Worm (Caenorhabditis elegans) whole organism, L2 larva: ENCODE data around the gene F31D5.2.
"Not testable (repeated sequence)": the region's sequence is repeated elsewhere in the genome, so short reads cannot be mapped to it uniquely, and the experiment has no call there.

Source experiments
- R02D3.7 ChIP-seq: fragments of 150-350 bp; optimal IDR thresholded peaks from 2 replicates; lab custom pipeline; 2014; ENCODE audit warnings: missing biosample characterization, missing genetic modification characterization
- ZK546.5 ChIP-seq: sonication (generic microtip); optimal IDR thresholded peaks from 2 replicates; lab custom pipeline; 2017; ENCODE audit warnings: missing biosample characterization, missing genetic modification characterization
- ceh-16 ChIP-seq: fragments of 150-350 bp; optimal IDR thresholded peaks from 2 replicates; lab custom pipeline; 2014; ENCODE audit warnings: missing biosample characterization, missing genetic modification characterization
- egl-27 ChIP-seq: sonication (generic microtip); optimal IDR thresholded peaks from 3 replicates; lab custom pipeline; 2017; ENCODE audit warnings: missing biosample characterization, missing genetic modification reagents, missing genetic modification characterization
- fos-1 ChIP-seq: fragments of 150-350 bp; optimal IDR thresholded peaks from 2 replicates; lab custom pipeline; 2014; ENCODE audit warnings: missing biosample characterization, missing genetic modification characterization
- lin-39 ChIP-seq: fragments of 150-350 bp; optimal IDR thresholded peaks from 2 replicates; lab custom pipeline; 2014; ENCODE audit warnings: missing biosample characterization, missing genetic modification reagents, missing genetic modification characterization
- snpc-4 ChIP-seq: fragments of 150-350 bp; optimal IDR thresholded peaks from 2 replicates; lab custom pipeline; 2014; ENCODE audit warnings: missing biosample characterization, missing genetic modification characterization

- TF ChIP-seq R02D3.7; lin-39 (tag; lab: Kevin White, UChicago); snpc-4 (tag; lab: Kevin White, UChicago); fos-1 (tag; lab: Kevin White, UChicago); egl-27 (tag; lab: Kevin White, UChicago); ceh-16; ZK546.5 (tag; lab: Kevin White, UChicago): not testable (repeated sequence)
These were observed 12.8 kb upstream of the F31D5.2 start for ce11 chrII:4202633-4203032.
